Fruit fly (Drosophila melanogaster) whole organism, embryonic: Measurements from ENCODE around the gene htk.

Experiments used
- Aef1 ChIP-seq: fragments of 200-800 bp; sonication (Bioruptor generic); IDR thresholded peaks from 3 replicates; pipeline ENCODE4 v1.3.6; 2022; ENCODE audit warnings: missing biosample characterization, missing genetic modification characterization
- CG10147 ChIP-seq: fragments of 200-800 bp; sonication (Bioruptor generic); optimal IDR thresholded peaks from 2 replicates; lab custom pipeline; 2019; ENCODE audit warnings: missing biosample characterization, mild to moderate bottlenecking, missing genetic modification characterization, moderate library complexity
- CG10959 ChIP-seq: fragments of 200-800 bp; sonication (Bioruptor generic); IDR thresholded peaks from 2 replicates; pipeline ENCODE4 v1.3.6; 2022; ENCODE audit warnings: missing biosample characterization, missing genetic modification characterization
- CG12744 ChIP-seq: fragments of 200-800 bp; sonication (Bioruptor generic); optimal IDR thresholded peaks from 2 replicates; lab custom pipeline; 2016; ENCODE audit warnings: missing biosample characterization, missing genetic modification characterization
- CG13287 ChIP-seq: fragments of 200-800 bp; sonication (Bioruptor generic); IDR thresholded peaks from 2 replicates; pipeline ENCODE4 v1.3.6; 2022; ENCODE audit warnings: missing biosample characterization, missing genetic modification characterization; ENCODE audit not compliant: partially characterized antibody
- CG14050 ChIP-seq: fragments of 200-800 bp; sonication (Bioruptor generic); IDR thresholded peaks from 3 replicates; pipeline ENCODE4 v1.3.6; 2022; ENCODE audit warnings: missing biosample characterization, missing genetic modification characterization
- CG16863 ChIP-seq: fragments of 200-800 bp; sonication (Bioruptor generic); optimal IDR thresholded peaks from 3 replicates; lab custom pipeline; 2016; ENCODE audit warnings: missing biosample characterization, missing genetic modification characterization
- CG18262 ChIP-seq: fragments of 200-800 bp; optimal IDR thresholded peaks from 3 replicates; lab custom pipeline; 2019; ENCODE audit warnings: missing biosample characterization, mild to moderate bottlenecking, missing genetic modification characterization, moderate library complexity
- CG2199 ChIP-seq: fragments of 200-800 bp; sonication (Bioruptor generic); IDR thresholded peaks from 3 replicates; pipeline ENCODE4 v1.3.6; 2022; ENCODE audit warnings: missing biosample characterization, missing genetic modification characterization
- CG3065 ChIP-seq: fragments of 200-800 bp; sonication (Bioruptor generic); optimal IDR thresholded peaks from 2 replicates; lab custom pipeline; 2016; ENCODE audit warnings: missing biosample characterization, missing genetic modification characterization
- CG31441 ChIP-seq: fragments of 200-800 bp; sonication (Bioruptor generic); IDR thresholded peaks from 2 replicates; pipeline ENCODE4 v1.3.6; 2022; ENCODE audit warnings: missing biosample characterization, missing genetic modification characterization
- CG34422 ChIP-seq: fragments of 200-800 bp; sonication (Bioruptor generic); IDR thresholded peaks from 3 replicates; pipeline ENCODE4 v1.3.6; 2022; ENCODE audit warnings: missing biosample characterization, missing genetic modification characterization
- CG3838 ChIP-seq: fragments of 200-800 bp; sonication (Bioruptor generic); optimal IDR thresholded peaks from 3 replicates; lab custom pipeline; 2016; ENCODE audit warnings: missing biosample characterization, missing genetic modification characterization
- CG42726 ChIP-seq: fragments of 200-800 bp; sonication (Bioruptor generic); IDR thresholded peaks from 2 replicates; pipeline ENCODE4 v1.3.6; 2022; ENCODE audit warnings: missing biosample characterization, missing genetic modification characterization; ENCODE audit not compliant: partially characterized antibody
- CG4617 ChIP-seq: fragments of 200-800 bp; sonication (Bioruptor generic); optimal IDR thresholded peaks from 3 replicates; lab custom pipeline; 2016; ENCODE audit warnings: missing biosample characterization, missing genetic modification characterization, borderline replicate concordance
- CG5180 ChIP-seq: fragments of 200-800 bp; sonication (Bioruptor generic); optimal IDR thresholded peaks from 3 replicates; lab custom pipeline; 2017; ENCODE audit warnings: missing biosample characterization, missing genetic modification characterization, mild to moderate bottlenecking, moderate library complexity, missing genetic modification reagents
- CG5245 ChIP-seq: fragments of 200-800 bp; sonication (Bioruptor generic); optimal IDR thresholded peaks from 3 replicates; lab custom pipeline; 2016; ENCODE audit warnings: missing biosample characterization, missing genetic modification characterization
- CG6272 ChIP-seq: fragments of 200-800 bp; sonication (Bioruptor generic); IDR thresholded peaks from 2 replicates; pipeline ENCODE4 v1.3.6; 2022; ENCODE audit warnings: missing biosample characterization, missing genetic modification characterization
- CG6689 ChIP-seq: fragments of 200-800 bp; sonication (Bioruptor generic); IDR thresholded peaks from 2 replicates; pipeline ENCODE4 v1.3.6; 2022; ENCODE audit warnings: missing biosample characterization, missing genetic modification characterization
- CG7839 ChIP-seq: fragments of 200-800 bp; sonication (Bioruptor generic); optimal IDR thresholded peaks from 3 replicates; lab custom pipeline; 2018; ENCODE audit warnings: missing biosample characterization, mild to moderate bottlenecking, missing genetic modification characterization, moderate library complexity
- CG8388 ChIP-seq: fragments of 200-800 bp; sonication (Bioruptor generic); optimal IDR thresholded peaks from 2 replicates; lab custom pipeline; 2019; ENCODE audit warnings: missing biosample characterization, mild to moderate bottlenecking, missing genetic modification characterization, moderate library complexity
- E2f1 ChIP-seq: fragments of 200-800 bp; sonication (Bioruptor generic); IDR thresholded peaks from 2 replicates; pipeline ENCODE4 v1.3.6; 2022; ENCODE audit warnings: missing biosample characterization, missing genetic modification characterization
- HLHmδ ChIP-seq: fragments of 200-800 bp; sonication (Bioruptor generic); optimal IDR thresholded peaks from 2 replicates; lab custom pipeline; 2018; ENCODE audit warnings: missing biosample characterization, mild to moderate bottlenecking, missing genetic modification characterization, moderate library complexity
- Meics ChIP-seq: fragments of 200-800 bp; sonication (Bioruptor generic); optimal IDR thresholded peaks from 2 replicates; lab custom pipeline; 2017; ENCODE audit warnings: missing biosample characterization, mild to moderate bottlenecking, missing genetic modification characterization
- NC2α ChIP-seq: fragments of 200-800 bp; sonication (Bioruptor generic); optimal IDR thresholded peaks from 2 replicates; lab custom pipeline; 2016; ENCODE audit warnings: missing biosample characterization, missing genetic modification characterization
- NfI ChIP-seq: fragments of 200-800 bp; sonication (Bioruptor generic); optimal IDR thresholded peaks from 3 replicates; lab custom pipeline; 2018; ENCODE audit warnings: missing biosample characterization, mild to moderate bottlenecking, missing genetic modification characterization, moderate library complexity
- Rx ChIP-seq: fragments of 200-800 bp; sonication (Bioruptor generic); IDR thresholded peaks from 2 replicates; pipeline ENCODE4 v1.3.6; 2022; ENCODE audit warnings: missing biosample characterization, missing genetic modification characterization
- Scr ChIP-seq: fragments of 200-800 bp; sonication (Bioruptor generic); IDR thresholded peaks from 2 replicates; pipeline ENCODE4 v1.3.6; 2022; ENCODE audit warnings: missing biosample characterization, missing genetic modification characterization; ENCODE audit not compliant: partially characterized antibody
- Sin3A ChIP-seq: fragments of >200 bp; optimal IDR thresholded peaks from 2 replicates; lab custom pipeline; 2018
- cad ChIP-seq: fragments of >200 bp; optimal IDR thresholded peaks from 2 replicates; lab custom pipeline; 2017; ENCODE audit warnings: missing biosample characterization, missing genetic modification characterization
- crc ChIP-seq: fragments of 200-800 bp; sonication (Bioruptor generic); optimal IDR thresholded peaks from 2 replicates; lab custom pipeline; 2016; ENCODE audit warnings: missing biosample characterization, missing genetic modification characterization
- cwo ChIP-seq: fragments of 200-800 bp; sonication (Bioruptor generic); optimal IDR thresholded peaks from 3 replicates; lab custom pipeline; 2017; ENCODE audit warnings: missing biosample characterization, missing genetic modification characterization, mild to moderate bottlenecking, moderate library complexity, missing genetic modification reagents
- dm ChIP-seq: fragments of 200-800 bp; sonication (Bioruptor generic); optimal IDR thresholded peaks from 3 replicates; lab custom pipeline; 2016; ENCODE audit warnings: missing biosample characterization, missing genetic modification characterization
- eve ChIP-seq, 2 experiments: fragments of >200 bp; optimal IDR thresholded peaks; 2 replicates each; lab custom pipeline; 2017; ENCODE audit warnings: missing biosample characterization in 2 of 2, missing genetic modification characterization in 2 of 2
- ewg ChIP-seq: fragments of 200-800 bp; sonication (Bioruptor generic); optimal IDR thresholded peaks from 3 replicates; lab custom pipeline; 2017; ENCODE audit warnings: mild to moderate bottlenecking, missing biosample characterization, missing genetic modification reagents, missing genetic modification characterization
- gcm ChIP-seq: fragments of 200-800 bp; sonication (Bioruptor generic); optimal IDR thresholded peaks from 2 replicates; lab custom pipeline; 2019; ENCODE audit warnings: missing biosample characterization, mild to moderate bottlenecking, missing genetic modification characterization, moderate library complexity
- gro ChIP-seq: fragments of 200-800 bp; sonication (Bioruptor generic); optimal IDR thresholded peaks from 2 replicates; lab custom pipeline; 2016; ENCODE audit warnings: missing biosample characterization, missing genetic modification characterization
- gsb ChIP-seq: fragments of 200-800 bp; sonication (Bioruptor generic); IDR thresholded peaks from 2 replicates; pipeline ENCODE4 v1.3.6; 2022; ENCODE audit warnings: missing biosample characterization, missing genetic modification characterization
- hkb ChIP-seq, 2 experiments: fragments of 200-800 bp in 1 of 2; fragments of >200 bp in 1 of 2; sonication (Bioruptor generic) in 1 of 2; IDR thresholded peaks in 1 of 2; optimal IDR thresholded peaks in 1 of 2; 2 replicates each; pipeline versions ENCODE4 v1.3.6 to Lab custom; 2017 to 2022; ENCODE audit warnings: missing biosample characterization in 1 of 2, missing genetic modification characterization in 1 of 2
- nerfin-2 ChIP-seq: fragments of 200-800 bp; sonication (Bioruptor generic); IDR thresholded peaks from 2 replicates; pipeline ENCODE4 v1.3.6; 2022; ENCODE audit warnings: missing biosample characterization, missing genetic modification characterization; ENCODE audit not compliant: partially characterized antibody
- nmo ChIP-seq: fragments of 200-800 bp; sonication (Bioruptor generic); optimal IDR thresholded peaks from 2 replicates; lab custom pipeline; 2018; ENCODE audit warnings: missing biosample characterization, mild to moderate bottlenecking, missing genetic modification characterization, moderate library complexity
- pnt ChIP-seq: fragments of 200-800 bp; sonication (Bioruptor generic); optimal IDR thresholded peaks from 3 replicates; lab custom pipeline; 2016; ENCODE audit warnings: missing biosample characterization, missing genetic modification characterization
- pum ChIP-seq: fragments of 200-800 bp; sonication (Bioruptor generic); optimal IDR thresholded peaks from 2 replicates; lab custom pipeline; 2016; ENCODE audit warnings: missing biosample characterization, missing genetic modification characterization
- sc ChIP-seq, 3 experiments: fragments of >200 bp in 2 of 3; fragments of 200-800 bp in 1 of 3; sonication (Bioruptor generic) in 1 of 3; optimal IDR thresholded peaks; 2 replicates in 2 of 3; 3 replicates in 1 of 3; lab custom pipeline; 2017; ENCODE audit warnings: mild to moderate bottlenecking in 1 of 3, missing biosample characterization in 1 of 3, missing genetic modification characterization in 1 of 3, missing genetic modification reagents in 1 of 3
- sens ChIP-seq: fragments of 200-800 bp; sonication (Bioruptor generic); peaks from one replicate; lab custom pipeline; 2016; ENCODE audit warnings: missing biosample characterization, missing genetic modification characterization
- ssp ChIP-seq: fragments of 200-800 bp; sonication (Bioruptor generic); IDR thresholded peaks from 2 replicates; pipeline ENCODE4 v1.3.6; 2022; ENCODE audit warnings: missing biosample characterization, missing genetic modification characterization
- toy ChIP-seq: fragments of 200-800 bp; sonication (Bioruptor generic); IDR thresholded peaks from 2 replicates; pipeline ENCODE4 v1.3.6; 2022; ENCODE audit warnings: missing biosample characterization, missing genetic modification characterization
- wdn ChIP-seq: fragments of 200-800 bp; sonication (Bioruptor generic); IDR thresholded peaks from 2 replicates; pipeline ENCODE4 v1.3.6; 2022; ENCODE audit warnings: missing biosample characterization, missing genetic modification characterization
- wek ChIP-seq: fragments of 200-800 bp; sonication (Bioruptor generic); optimal IDR thresholded peaks from 3 replicates; lab custom pipeline; 2018; ENCODE audit warnings: missing biosample characterization, mild to moderate bottlenecking, missing genetic modification characterization, moderate library complexity
- yki ChIP-seq: fragments of >200 bp; optimal IDR thresholded peaks from 3 replicates; lab custom pipeline; 2018
- zf30C ChIP-seq: fragments of 200-800 bp; sonication (Bioruptor generic); optimal IDR thresholded peaks from 3 replicates; lab custom pipeline; 2018; ENCODE audit warnings: missing biosample characterization, mild to moderate bottlenecking, missing genetic modification characterization

The htk gene

dm6 chrX:18832371-18832852 lies 11.1 kb upstream of the htk start, which contains the start of gene Pvf1 (continued):
- TF ChIP-seq nerfin-2 (GFP tag; lab: Robert Waterston, UW), result no peak
- no peak for TF ChIP-seq wdn
- TF ChIP-seq CG16863 (GFP tag; lab: Kevin White, UChicago), result no peak
- TF ChIP-seq Scr (GFP tag; lab: Robert Waterston, UW), result no peak
- TF ChIP-seq sc (optimal IDR thresholded peaks at IDR 0.05; lab: Kevin White, UChicago), result no peak
- TF ChIP-seq sc (GFP tag; optimal IDR thresholded peaks at IDR 0.05; lab: Kevin White, UChicago), result no peak
- no peak for TF ChIP-seq pnt (GFP tag; lab: Kevin White, UChicago)
- TF ChIP-seq NfI, result no peak
- TF ChIP-seq gcm (GFP tag; lab: Kevin White, UChicago), result no peak
- no peak for TF ChIP-seq zf30C (GFP tag; lab: Kevin White, UChicago)
- no peak for TF ChIP-seq CG4617 (GFP tag; lab: Kevin White, UChicago)
- TF ChIP-seq CG6689, result no peak
- no peak for TF ChIP-seq cad (GFP tag; lab: Kevin White, UChicago)
- no peak for TF ChIP-seq CG5245 (GFP tag; lab: Kevin White, UChicago)
- peak; percentile 45; the same call in 1 of the 3 replicates for TF ChIP-seq CG34422 (GFP tag; lab: Robert Waterston, UW)
- TF ChIP-seq Sin3A (lab: Kevin White, UChicago), result no peak
- TF ChIP-seq sens (GFP tag; lab: Kevin White, UChicago), result peak; percentile 80
- TF ChIP-seq CG3838 (GFP tag; lab: Kevin White, UChicago), result no peak
- TF ChIP-seq CG8388, result no peak
- no peak for TF ChIP-seq ssp (GFP tag; lab: Robert Waterston, UW)
- TF ChIP-seq CG3065 (GFP tag; lab: Kevin White, UChicago), result no peak
- no peak for TF ChIP-seq CG2199 (GFP tag; lab: Robert Waterston, UW)
- TF ChIP-seq CG31441 (GFP tag; lab: Robert Waterston, UW), result no peak
- no peak for TF ChIP-seq crc (GFP tag; lab: Kevin White, UChicago)
- no peak for TF ChIP-seq Rx
- TF ChIP-seq hkb (optimal IDR thresholded peaks at IDR 0.05; lab: Kevin White, UChicago), result no peak
- 0 out of 2 replicates have a peak, but pooled peaks have one; percentile 21 for TF ChIP-seq hkb (GFP tag; IDR thresholded peaks at IDR 0.05; lab: Robert Waterston, UW)
- no peak for TF ChIP-seq nmo (GFP tag; lab: Kevin White, UChicago)
- no peak for TF ChIP-seq CG18262 (tag; lab: Kevin White, UChicago)
- no peak for TF ChIP-seq Aef1 (GFP tag; lab: Robert Waterston, UW)
- no peak for TF ChIP-seq dm (GFP tag; lab: Kevin White, UChicago)
- no peak for TF ChIP-seq HLHmδ (GFP tag; lab: Kevin White, UChicago)
- TF ChIP-seq Meics (GFP tag; lab: Kevin White, UChicago), result peak; percentile 1
- no peak for TF ChIP-seq CG6272
- no peak for TF ChIP-seq ewg (GFP tag; lab: Kevin White, UChicago)
- no peak for TF ChIP-seq CG12744
- TF ChIP-seq CG13287 (GFP tag; lab: Robert Waterston, UW), result peak; percentile 20; the same call in 1 of the 2 replicates
- TF ChIP-seq CG14050 (GFP tag; lab: Robert Waterston, UW), result peak; percentile 70; the same call in 2 of the 3 replicates
- TF ChIP-seq yki (lab: Kevin White, UChicago), result peak; percentile 35
- no peak for TF ChIP-seq NC2α (GFP tag; lab: Kevin White, UChicago)
- no peak for TF ChIP-seq gsb (GFP tag; lab: Robert Waterston, UW)
- no peak for TF ChIP-seq CG10959
- no peak for TF ChIP-seq CG42726 (GFP tag; lab: Robert Waterston, UW)
- TF ChIP-seq pum, result no peak
- no peak for TF ChIP-seq eve (GFP tag; optimal IDR thresholded peaks at IDR 0.05; lab: Kevin White, UChicago)
- no peak for TF ChIP-seq E2f1
- TF ChIP-seq CG5180 (GFP tag; lab: Kevin White, UChicago), result no peak
- no peak for TF ChIP-seq CG10147
- peak; percentile 9 for TF ChIP-seq cwo (GFP tag; lab: Kevin White, UChicago)
- TF ChIP-seq gro, result no peak
- no peak for TF ChIP-seq wek (GFP tag; lab: Kevin White, UChicago)
- TF ChIP-seq CG7839 (tag; lab: Kevin White, UChicago), result no peak
- no peak for TF ChIP-seq toy (GFP tag; lab: Robert Waterston, UW)
